Worm (Caenorhabditis elegans) whole organism, mixed stage, embryonic: ENCODE data around the gene B0457.4.

Experiments used
- M03D4.4 ChIP-seq: sonication (generic microtip); optimal IDR thresholded peaks from 2 replicates; lab custom pipeline; 2017; ENCODE audit warnings: mild to moderate bottlenecking, missing genetic modification characterization, missing compliant biosample characterization
- bed-3 ChIP-seq: fragments of 200-800 bp; sonication (Bioruptor generic); optimal IDR thresholded peaks from 3 replicates; lab custom pipeline; 2018; ENCODE audit warnings: mild to moderate bottlenecking, missing genetic modification characterization, moderate library complexity, missing compliant biosample characterization
- blmp-1 ChIP-seq: fragments of 150-350 bp; optimal IDR thresholded peaks from 2 replicates; lab custom pipeline; 2014; ENCODE audit warnings: missing biosample characterization, missing genetic modification characterization
- ceh-39 ChIP-seq: fragments of 150-350 bp; optimal IDR thresholded peaks from 2 replicates; lab custom pipeline; 2014; ENCODE audit warnings: missing biosample characterization, missing genetic modification characterization
- ceh-43 ChIP-seq: fragments of 200-800 bp; sonication (Bioruptor generic); optimal IDR thresholded peaks from 2 replicates; lab custom pipeline; 2018; ENCODE audit warnings: mild to moderate bottlenecking, missing genetic modification characterization, moderate library complexity, missing compliant biosample characterization
- ces-1 ChIP-seq: fragments of 150-350 bp; optimal IDR thresholded peaks from 2 replicates; lab custom pipeline; 2014; ENCODE audit warnings: missing biosample characterization, missing genetic modification reagents, missing genetic modification characterization
- cnd-1 ChIP-seq: fragments of 200-800 bp; sonication (Bioruptor generic); optimal IDR thresholded peaks from 2 replicates; lab custom pipeline; 2018; ENCODE audit warnings: mild to moderate bottlenecking, missing genetic modification characterization, missing compliant biosample characterization
- drap-1 ChIP-seq: fragments of 200-800 bp; sonication (Bioruptor generic); optimal IDR thresholded peaks from 3 replicates; lab custom pipeline; 2018; ENCODE audit warnings: mild to moderate bottlenecking, missing genetic modification characterization, missing compliant biosample characterization
- elt-1 ChIP-seq: sonication (generic microtip); optimal IDR thresholded peaks from 2 replicates; lab custom pipeline; 2017; ENCODE audit warnings: missing genetic modification characterization, mild to moderate bottlenecking, missing compliant biosample characterization, antibody characterized with exemption, moderate library complexity, borderline replicate concordance; ENCODE audit not compliant: insufficient read depth
- elt-3 ChIP-seq: fragments of 150-350 bp; optimal IDR thresholded peaks from 2 replicates; lab custom pipeline; 2014; ENCODE audit warnings: missing biosample characterization, missing genetic modification characterization
- flh-1 ChIP-seq: fragments of 200-800 bp; sonication (Bioruptor generic); optimal IDR thresholded peaks from 2 replicates; lab custom pipeline; 2018; ENCODE audit warnings: mild to moderate bottlenecking, missing genetic modification characterization, moderate library complexity, missing compliant biosample characterization
- ham-2 ChIP-seq: fragments of 200-800 bp; sonication (Bioruptor generic); optimal IDR thresholded peaks from 2 replicates; lab custom pipeline; 2018; ENCODE audit warnings: mild to moderate bottlenecking, missing genetic modification characterization, missing compliant biosample characterization
- hlh-1 ChIP-seq: fragments of 150-350 bp; optimal IDR thresholded peaks from 2 replicates; lab custom pipeline; 2014; ENCODE audit warnings: missing biosample characterization, missing genetic modification reagents, missing genetic modification characterization
- lin-13 ChIP-seq: fragments of 150-350 bp; optimal IDR thresholded peaks from 2 replicates; lab custom pipeline; 2014; ENCODE audit warnings: missing biosample characterization, missing genetic modification characterization
- lin-32 ChIP-seq: fragments of 200-800 bp; sonication (Bioruptor generic); optimal IDR thresholded peaks from 2 replicates; lab custom pipeline; 2018; ENCODE audit warnings: mild to moderate bottlenecking, missing genetic modification characterization, missing compliant biosample characterization
- lsy-2 ChIP-seq: fragments of 150-350 bp; optimal IDR thresholded peaks from 2 replicates; lab custom pipeline; 2014; ENCODE audit warnings: missing biosample characterization, missing genetic modification characterization
- mab-5 ChIP-seq: fragments of 150-350 bp; optimal IDR thresholded peaks from 2 replicates; lab custom pipeline; 2014; ENCODE audit warnings: missing biosample characterization, missing genetic modification characterization
- mep-1 ChIP-seq: fragments of 150-350 bp; optimal IDR thresholded peaks from 2 replicates; lab custom pipeline; 2017; ENCODE audit warnings: missing biosample characterization, missing genetic modification reagents, missing genetic modification characterization, inconsistent platforms
- mls-2 ChIP-seq: sonication (generic microtip); optimal IDR thresholded peaks from 2 replicates; lab custom pipeline; 2016; ENCODE audit warnings: mild to moderate bottlenecking, missing genetic modification characterization, moderate library complexity, missing compliant biosample characterization
- nhr-12 ChIP-seq: fragments of 150-350 bp; optimal IDR thresholded peaks from 2 replicates; lab custom pipeline; 2014; ENCODE audit warnings: missing biosample characterization, missing genetic modification characterization
- nhr-2 ChIP-seq: fragments of 150-350 bp; optimal IDR thresholded peaks from 2 replicates; lab custom pipeline; 2014; ENCODE audit warnings: missing biosample characterization, missing genetic modification characterization
- nhr-237 ChIP-seq: fragments of 150-350 bp; optimal IDR thresholded peaks from 2 replicates; lab custom pipeline; 2014; ENCODE audit warnings: missing biosample characterization, missing genetic modification characterization
- nhr-28 ChIP-seq: fragments of 150-350 bp; optimal IDR thresholded peaks from 2 replicates; lab custom pipeline; 2014; ENCODE audit warnings: missing biosample characterization, missing genetic modification characterization
- nhr-76 ChIP-seq: sonication (generic microtip); optimal IDR thresholded peaks from 2 replicates; lab custom pipeline; 2017; ENCODE audit warnings: missing biosample characterization, missing genetic modification characterization
- pha-4 ChIP-seq: fragments of 150-350 bp; optimal IDR thresholded peaks from 2 replicates; lab custom pipeline; 2018; ENCODE audit warnings: missing biosample characterization, missing genetic modification reagents, missing genetic modification characterization
- sem-2 ChIP-seq: fragments of 200-800 bp; sonication (Bioruptor generic); optimal IDR thresholded peaks from 2 replicates; lab custom pipeline; 2018; ENCODE audit warnings: mild to moderate bottlenecking, missing genetic modification characterization, missing compliant biosample characterization
- sptf-1 ChIP-seq: sonication (generic microtip); optimal IDR thresholded peaks from 2 replicates; lab custom pipeline; 2017; ENCODE audit warnings: mild to moderate bottlenecking, missing genetic modification characterization, moderate library complexity, missing compliant biosample characterization
- tbx-8 ChIP-seq: fragments of 200-800 bp; sonication (Bioruptor generic); optimal IDR thresholded peaks from 2 replicates; lab custom pipeline; 2018; ENCODE audit warnings: mild to moderate bottlenecking, missing genetic modification characterization, moderate library complexity, missing compliant biosample characterization
- unc-120 ChIP-seq: sonication (generic microtip); optimal IDR thresholded peaks from 2 replicates; lab custom pipeline; 2017; ENCODE audit warnings: missing genetic modification characterization, missing compliant biosample characterization; ENCODE audit not compliant: poor library complexity, severe bottlenecking
- unc-39 ChIP-seq: fragments of 150-350 bp; optimal IDR thresholded peaks from 2 replicates; lab custom pipeline; 2014; ENCODE audit warnings: missing biosample characterization, missing genetic modification characterization
- unc-62 ChIP-seq: fragments of 150-350 bp; optimal IDR thresholded peaks from 2 replicates; lab custom pipeline; 2014; ENCODE audit warnings: missing biosample characterization, missing genetic modification reagents, missing genetic modification characterization
- zip-8 ChIP-seq: fragments of 150-350 bp; optimal IDR thresholded peaks from 2 replicates; lab custom pipeline; 2014; ENCODE audit warnings: missing biosample characterization, missing genetic modification characterization
- ztf-11 ChIP-seq: fragments of 150-350 bp; optimal IDR thresholded peaks from 2 replicates; lab custom pipeline; 2014; ENCODE audit warnings: missing biosample characterization, missing genetic modification characterization

The B0457.4 gene

ce11 chrII:8932392-8932791 lies 20.6 kb upstream of the B0457.4 start:
- TF ChIP-seq ceh-43 (GFP tag; lab: Kevin White, UChicago) (no peak), lin-13 (no peak), unc-120 (tag; lab: Kevin White, UChicago) (no peak), flh-1 (GFP tag; lab: Kevin White, UChicago) (no peak), lin-32 (no peak), ham-2 (GFP tag; lab: Kevin White, UChicago) (no peak), pha-4 (no peak), sem-2 (GFP tag; lab: Kevin White, UChicago) (no peak), bed-3 (GFP tag; lab: Kevin White, UChicago) (no peak), mab-5 (tag; lab: Kevin White, UChicago) (no peak), tbx-8 (GFP tag; lab: Kevin White, UChicago) (no peak)

- TF ChIP-seq M03D4.4 (tag; lab: Kevin White, UChicago) (no peak), sptf-1 (no peak), drap-1 (GFP tag; lab: Kevin White, UChicago) (no peak), lin-13 (no peak), mab-5 (tag; lab: Kevin White, UChicago) (no peak), ztf-11 (no peak), nhr-28 (tag; lab: Kevin White, UChicago) (no peak), zip-8 (no peak), cnd-1 (tag; lab: Kevin White, UChicago) (no peak), ceh-43 (GFP tag; lab: Kevin White, UChicago) (no peak), pha-4 (no peak), unc-39 (tag; lab: Kevin White, UChicago) (no peak), unc-62 (no peak)
Observed at ce11 chrII:8931405-8932149, 19.7 kb upstream of the B0457.4 start.

ce11 chrII:8930763-8931162 lies 18.9 kb upstream of the B0457.4 start, which contains the start of gene enol-1:
Gene enol-1, plus strand, starts transcription at chrII:8930997.
- no peak for TF ChIP-seq mls-2 (tag; lab: Kevin White, UChicago)

- TF ChIP-seq pha-4 (no peak), ces-1 (GFP tag; lab: Kevin White, UChicago) (no peak), nhr-12 (tag; lab: Kevin White, UChicago) (no peak), elt-3 (tag; lab: Kevin White, UChicago) (no peak), blmp-1 (tag; lab: Kevin White, UChicago) (no peak), flh-1 (GFP tag; lab: Kevin White, UChicago) (no peak), cnd-1 (tag; lab: Kevin White, UChicago) (no peak), ham-2 (GFP tag; lab: Kevin White, UChicago) (no peak), ceh-39 (tag; lab: Kevin White, UChicago) (no peak), unc-120 (tag; lab: Kevin White, UChicago) (no peak), nhr-237 (tag; lab: Kevin White, UChicago) (no peak), nhr-28 (tag; lab: Kevin White, UChicago) (no peak), hlh-1 (no peak), nhr-76 (tag; lab: Kevin White, UChicago) (no peak), ceh-43 (GFP tag; lab: Kevin White, UChicago) (no peak), nhr-2 (tag; lab: Kevin White, UChicago) (no peak)
- TF ChIP-seq, all 35 proteins: peak for 0
Observed at ce11 chrII:8929771-8930170, 17.9 kb upstream of the B0457.4 start, which contains the start of gene mrpl-50. Gene mrpl-50, plus strand, starts transcription at chrII:8929841.

ce11 chrII:8927253-8927791 lies 15.5 kb upstream of the B0457.4 start, which contains the start of gene cct-2:
Gene cct-2, plus strand, starts transcription at chrII:8927741.
- TF ChIP-seq zip-8 = no peak
- TF ChIP-seq pha-4 = peak; percentile 4
- TF ChIP-seq tbx-8 (GFP tag; lab: Kevin White, UChicago) = no peak
- peak; percentile 41 for TF ChIP-seq ces-1 (GFP tag; lab: Kevin White, UChicago)
- TF ChIP-seq ham-2 (GFP tag; lab: Kevin White, UChicago) = no peak
- TF ChIP-seq nhr-12 (tag; lab: Kevin White, UChicago) = no peak
- no peak for TF ChIP-seq elt-1 (tag; lab: Kevin White, UChicago)
- TF ChIP-seq mep-1 (tag; lab: Kevin White, UChicago) = peak; percentile 22
- TF ChIP-seq mls-2 (tag; lab: Kevin White, UChicago) = no peak
- peak; percentile 30 for TF ChIP-seq lsy-2 (tag; lab: Kevin White, UChicago)
- TF ChIP-seq nhr-237 (tag; lab: Kevin White, UChicago) = peak; percentile 32
- TF ChIP-seq flh-1 (GFP tag; lab: Kevin White, UChicago) = no peak
- no peak for TF ChIP-seq hlh-1
- TF ChIP-seq sem-2 (GFP tag; lab: Kevin White, UChicago) = no peak
